Worm (Caenorhabditis elegans) whole organism, L4 larva: Measurements from ENCODE around the gene Y51A2B.8.

Experiments used
- F10B5.3 ChIP-seq: sonication (generic microtip); optimal IDR thresholded peaks from 2 replicates; lab custom pipeline; 2016; ENCODE audit warnings: mild to moderate bottlenecking, missing genetic modification characterization, missing compliant biosample characterization
- F26F4.8 ChIP-seq: fragments of 200-800 bp; sonication (Bioruptor generic); conservative IDR thresholded peaks from 2 replicates; pipeline ENCODE4 v1.3.6; 2022; ENCODE audit warnings: missing genetic modification characterization, missing compliant biosample characterization
- R02D3.7 ChIP-seq: fragments of 150-350 bp; sonication (generic microtip); optimal IDR thresholded peaks from 3 replicates; lab custom pipeline; 2014; ENCODE audit warnings: missing biosample characterization, missing genetic modification characterization
- Y48G9A.11 ChIP-seq: fragments of 200-800 bp; sonication (Bioruptor generic); IDR thresholded peaks from 2 replicates; pipeline ENCODE4 v1.3.6; 2022; ENCODE audit warnings: missing genetic modification reagents, missing genetic modification characterization, missing compliant biosample characterization
- ceh-28 ChIP-seq: fragments of 150-350 bp; optimal IDR thresholded peaks from 2 replicates; lab custom pipeline; 2014; ENCODE audit warnings: missing biosample characterization, missing genetic modification reagents, missing genetic modification characterization
- daf-12 ChIP-seq: fragments of 150-350 bp; optimal IDR thresholded peaks from 2 replicates; lab custom pipeline; 2014; ENCODE audit warnings: missing biosample characterization, missing genetic modification reagents, missing genetic modification characterization
- daf-16 ChIP-seq, 3 experiments: sonication (generic microtip); optimal IDR thresholded peaks; 2 replicates each; lab custom pipeline; 2016 to 2017; ENCODE audit warnings: missing genetic modification characterization in 3 of 3, missing genetic modification reagents in 3 of 3, mild to moderate bottlenecking in 2 of 3, missing compliant biosample characterization in 2 of 3, missing biosample characterization in 1 of 3, moderate library complexity in 1 of 3
- daf-19 ChIP-seq: fragments of 200-800 bp; sonication (Bioruptor generic); conservative IDR thresholded peaks from 2 replicates; pipeline ENCODE4 v1.3.6; 2022; ENCODE audit warnings: missing genetic modification characterization, missing compliant biosample characterization
- daf-8 ChIP-seq: fragments of 200-800 bp; sonication (Bioruptor generic); IDR thresholded peaks from 2 replicates; pipeline ENCODE4 v1.3.6; 2022; ENCODE audit warnings: missing genetic modification characterization, missing compliant biosample characterization
- dmd-6 ChIP-seq: fragments of 200-800 bp; sonication (Bioruptor generic); IDR thresholded peaks from 2 replicates; pipeline ENCODE4 v1.3.6; 2022; ENCODE audit warnings: missing genetic modification reagents, missing genetic modification characterization, missing compliant biosample characterization
- dmd-9 ChIP-seq: fragments of 200-800 bp; sonication (Bioruptor generic); IDR thresholded peaks from 2 replicates; pipeline ENCODE4 v1.3.6; 2022; ENCODE audit warnings: missing genetic modification reagents, missing genetic modification characterization, missing compliant biosample characterization
- dpl-1 ChIP-seq: fragments of 150-350 bp; optimal IDR thresholded peaks from 2 replicates; lab custom pipeline; 2014; ENCODE audit warnings: missing biosample characterization, missing genetic modification reagents, missing genetic modification characterization
- duxl-1 ChIP-seq: sonication (generic microtip); optimal IDR thresholded peaks from 2 replicates; lab custom pipeline; 2016; ENCODE audit warnings: mild to moderate bottlenecking, missing genetic modification characterization, moderate library complexity, missing compliant biosample characterization; ENCODE audit not compliant: poor library complexity
- dve-1 ChIP-seq: sonication (generic microtip); optimal IDR thresholded peaks from 2 replicates; lab custom pipeline; 2017; ENCODE audit warnings: antibody characterized with exemption, mild to moderate bottlenecking, missing genetic modification characterization, missing compliant biosample characterization; ENCODE audit not compliant: insufficient read depth
- egl-43 ChIP-seq: fragments of 200-800 bp; sonication (Bioruptor generic); IDR thresholded peaks from 2 replicates; pipeline ENCODE4 v1.3.6; 2022; ENCODE audit warnings: missing genetic modification reagents, missing genetic modification characterization, missing compliant biosample characterization
- fkh-10 ChIP-seq: fragments of 150-350 bp; optimal IDR thresholded peaks from 2 replicates; lab custom pipeline; 2014; ENCODE audit warnings: missing biosample characterization, missing genetic modification reagents, missing genetic modification characterization
- fos-1 ChIP-seq: fragments of 150-350 bp; optimal IDR thresholded peaks from 2 replicates; lab custom pipeline; 2014; ENCODE audit warnings: missing biosample characterization, missing genetic modification characterization
- hif-1 ChIP-seq, 2 experiments: sonication (generic microtip); optimal IDR thresholded peaks; 2 replicates each; lab custom pipeline; 2016 to 2017; ENCODE audit warnings: missing compliant biosample characterization in 2 of 2, missing genetic modification characterization in 2 of 2, missing genetic modification reagents in 2 of 2, missing genotype in 2 of 2, mild to moderate bottlenecking in 1 of 2
- hlh-30 ChIP-seq: sonication (generic microtip); optimal IDR thresholded peaks from 2 replicates; lab custom pipeline; 2017; ENCODE audit warnings: antibody characterized with exemption, mild to moderate bottlenecking, missing genetic modification characterization, missing compliant biosample characterization; ENCODE audit not compliant: insufficient read depth
- hmg-1.1 ChIP-seq: fragments of 200-800 bp; sonication (Bioruptor generic); IDR thresholded peaks from 2 replicates; pipeline ENCODE4 v1.3.6; 2022; ENCODE audit warnings: missing genetic modification reagents, missing genetic modification characterization, missing compliant biosample characterization
- lin-38 ChIP-seq: fragments of 200-800 bp; sonication (Bioruptor generic); IDR thresholded peaks from 2 replicates; pipeline ENCODE4 v1.3.6; 2022; ENCODE audit warnings: missing genetic modification reagents, missing genetic modification characterization, missing compliant biosample characterization
- mep-1 ChIP-seq: fragments of 150-350 bp; sonication (generic microtip); optimal IDR thresholded peaks from 3 replicates; lab custom pipeline; 2014; ENCODE audit warnings: missing biosample characterization, missing genetic modification characterization
- nhr-25 ChIP-seq: sonication (generic microtip); optimal IDR thresholded peaks from 2 replicates; lab custom pipeline; 2017; ENCODE audit warnings: missing genetic modification characterization, mild to moderate bottlenecking, missing compliant biosample characterization, antibody characterized with exemption, moderate library complexity, borderline replicate concordance; ENCODE audit not compliant: insufficient read depth
- nhr-28 ChIP-seq: fragments of 150-350 bp; optimal IDR thresholded peaks from 2 replicates; lab custom pipeline; 2014; ENCODE audit warnings: missing biosample characterization, missing genetic modification characterization
- nhr-48 ChIP-seq: sonication (generic microtip); optimal IDR thresholded peaks from 2 replicates; lab custom pipeline; 2016; ENCODE audit warnings: mild to moderate bottlenecking, missing genetic modification characterization, missing compliant biosample characterization
- nhr-77 ChIP-seq: fragments of 150-350 bp; optimal IDR thresholded peaks from 2 replicates; lab custom pipeline; 2014; ENCODE audit warnings: missing biosample characterization, missing genetic modification characterization
- php-3 ChIP-seq: fragments of 200-800 bp; sonication (Bioruptor generic); IDR thresholded peaks from 2 replicates; pipeline ENCODE4 v1.3.6; 2022; ENCODE audit warnings: missing genetic modification reagents, missing genetic modification characterization, missing compliant biosample characterization
- pqm-1 ChIP-seq: sonication (generic microtip); optimal IDR thresholded peaks from 2 replicates; lab custom pipeline; 2017; ENCODE audit warnings: missing biosample characterization, missing genetic modification characterization
- set-16 ChIP-seq: fragments of 200-800 bp; sonication (Bioruptor generic); IDR thresholded peaks from 2 replicates; pipeline ENCODE4 v1.3.6; 2022; ENCODE audit warnings: missing genetic modification reagents, missing genetic modification characterization, missing compliant biosample characterization
- skn-1 ChIP-seq: fragments of 150-350 bp; optimal IDR thresholded peaks from 2 replicates; lab custom pipeline; 2014; ENCODE audit warnings: missing biosample characterization, missing genetic modification characterization
- spr-3 ChIP-seq: fragments of 200-800 bp; sonication (Bioruptor generic); optimal IDR thresholded peaks from 2 replicates; lab custom pipeline; 2018; ENCODE audit warnings: mild to moderate bottlenecking, missing genetic modification characterization, missing compliant biosample characterization
- unc-130 ChIP-seq: sonication (generic microtip); optimal IDR thresholded peaks from 2 replicates; lab custom pipeline; 2016; ENCODE audit warnings: missing genetic modification reagents, missing genetic modification characterization, missing compliant biosample characterization
- unc-62 ChIP-seq, 3 experiments: fragments of 150-350 bp in 1 of 3; sonication (generic microtip); optimal IDR thresholded peaks in 2 of 3; peaks in 1 of 3; 1 replicate in 1 of 3; 2 replicates in 2 of 3; lab custom pipeline; 2014 to 2017; ENCODE audit warnings: missing biosample characterization in 3 of 3, missing genetic modification characterization in 3 of 3, missing genetic modification reagents in 3 of 3, missing genotype in 1 of 3
- vab-7 ChIP-seq: fragments of 200-800 bp; sonication (Bioruptor generic); IDR thresholded peaks from 2 replicates; pipeline ENCODE4 v1.3.6; 2022; ENCODE audit warnings: missing genetic modification reagents, missing genetic modification characterization, missing compliant biosample characterization
- zfp-2 ChIP-seq: sonication (generic microtip); optimal IDR thresholded peaks from 2 replicates; lab custom pipeline; 2016; ENCODE audit warnings: mild to moderate bottlenecking, missing genetic modification characterization, missing compliant biosample characterization
- zip-2 ChIP-seq: fragments of 150-350 bp; optimal IDR thresholded peaks from 2 replicates; lab custom pipeline; 2014; ENCODE audit warnings: missing biosample characterization, missing genetic modification characterization
- ztf-11 ChIP-seq: fragments of 150-350 bp; optimal IDR thresholded peaks from 2 replicates; lab custom pipeline; 2014; ENCODE audit warnings: missing biosample characterization, missing genetic modification characterization

The Y51A2B.8 gene

ce11 chrV:18371028-18371427 lies 7.9 kb upstream of the Y51A2B.8 start:
- no peak for TF ChIP-seq daf-16 (GFP tag; optimal IDR thresholded peaks at IDR 0.05; lab: Kevin White, UChicago)
- TF ChIP-seq daf-16 (tag; optimal IDR thresholded peaks at IDR 0.05; lab: Kevin White, UChicago): peak; percentile 35
- TF ChIP-seq dmd-9 (GFP tag; lab: Robert Waterston, UW): no peak
- TF ChIP-seq lin-38 (GFP tag; lab: Robert Waterston, UW): 0 out of 2 replicates have a peak, but pooled peaks have one; percentile 6

ce11 chrV:18371579-18371978 lies 7.3 kb upstream of the Y51A2B.8 start, which contains the start of gene C08E8.4:
C08E8.4 (plus strand) TSS chrV:18371846.
- peak; percentile 6 for TF ChIP-seq nhr-77
- TF ChIP-seq dpl-1 (GFP tag; lab: Kevin White, UChicago): no peak
- no peak for TF ChIP-seq duxl-1 (tag; lab: Kevin White, UChicago)
- peak; percentile 72 for TF ChIP-seq dve-1 (tag; lab: Kevin White, UChicago)
- TF ChIP-seq php-3 (GFP tag; lab: Robert Waterston, UW): peak; percentile 64; the same call in 1 of the 2 replicates
- TF ChIP-seq hlh-30 (tag; lab: Kevin White, UChicago): peak; percentile 35
- peak; percentile 61 for TF ChIP-seq pqm-1 (tag; lab: Kevin White, UChicago)
- TF ChIP-seq skn-1: no peak
- peak; percentile 10 for TF ChIP-seq mep-1
- no peak for TF ChIP-seq daf-16 (GFP tag; optimal IDR thresholded peaks at IDR 0.05; lab: Kevin White, UChicago)
- peak; percentile 100 for TF ChIP-seq daf-16 (tag; optimal IDR thresholded peaks at IDR 0.05; lab: Kevin White, UChicago)
- no peak for TF ChIP-seq ztf-11
- TF ChIP-seq unc-62 (GFP tag; optimal IDR thresholded peaks at IDR 0.05 in 1 of 2; lab: Kevin White, UChicago): no peak
- no peak for TF ChIP-seq unc-62 (tag; optimal IDR thresholded peaks at IDR 0.05; lab: Kevin White, UChicago)
- TF ChIP-seq spr-3 (GFP tag; lab: Kevin White, UChicago): no peak
- no peak for TF ChIP-seq fos-1 (tag; lab: Kevin White, UChicago)
- no peak for TF ChIP-seq R02D3.7
- TF ChIP-seq daf-12 (tag; lab: Kevin White, UChicago): no peak
- no peak for TF ChIP-seq nhr-25
- TF ChIP-seq fkh-10: no peak
- TF ChIP-seq daf-19 (GFP tag; lab: Robert Waterston, UW): no peak
- peak; percentile 29 for TF ChIP-seq nhr-28 (tag; lab: Kevin White, UChicago)
- TF ChIP-seq, all 104 proteins: peak for 8

DNA sequence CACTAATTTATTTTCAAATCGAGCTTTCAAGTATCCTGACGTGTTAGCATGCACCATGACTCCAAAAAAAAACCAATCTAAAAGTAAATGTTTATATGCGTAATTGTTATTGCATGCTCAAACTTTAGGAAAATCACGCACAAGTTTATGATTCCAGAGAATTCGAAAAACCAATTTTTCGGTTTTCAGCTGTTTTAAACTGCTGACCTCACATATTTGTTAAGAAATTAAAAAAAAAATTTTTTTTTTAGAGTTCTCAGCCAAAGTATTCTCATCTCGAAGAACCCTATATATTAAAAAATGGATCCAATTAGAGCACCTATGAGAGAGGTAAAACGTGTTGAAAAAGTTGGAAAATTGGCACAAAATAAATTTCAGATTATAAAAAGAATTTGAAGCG lies 4.7 kb upstream of the Y51A2B.8 start, which contains the start of gene Y51A2B.2:
Gene Y51A2B.2 (plus strand): TSS at position 301 of the 400 bp plus-strand sequence.
- no peak for TF ChIP-seq hmg-1.1 (GFP tag; lab: Robert Waterston, UW)
- TF ChIP-seq nhr-48 (tag; lab: Kevin White, UChicago): no peak
- no peak for TF ChIP-seq vab-7 (GFP tag; lab: Robert Waterston, UW)
- TF ChIP-seq unc-130 (GFP tag; lab: Kevin White, UChicago): no peak
- TF ChIP-seq Y48G9A.11 (GFP tag; lab: Robert Waterston, UW): no peak
- no peak for TF ChIP-seq daf-12 (tag; lab: Kevin White, UChicago)
- no peak for TF ChIP-seq zfp-2 (tag; lab: Kevin White, UChicago)
- no peak for TF ChIP-seq hif-1 (tag; optimal IDR thresholded peaks at IDR 0.05; lab: Kevin White, UChicago)
- TF ChIP-seq dmd-6 (GFP tag; lab: Robert Waterston, UW): no peak
- no peak for TF ChIP-seq set-16 (GFP tag; lab: Robert Waterston, UW)
- TF ChIP-seq F26F4.8: no peak
- TF ChIP-seq skn-1: no peak
- TF ChIP-seq daf-16 (GFP tag; optimal IDR thresholded peaks at IDR 0.05; lab: Kevin White, UChicago): no peak
- TF ChIP-seq daf-16 (tag; optimal IDR thresholded peaks at IDR 0.05; lab: Kevin White, UChicago): no peak
- no peak for TF ChIP-seq daf-8
- no peak for TF ChIP-seq egl-43 (GFP tag; lab: Robert Waterston, UW)

- TF ChIP-seq F10B5.3 (tag; lab: Kevin White, UChicago) (no peak), ceh-28 (tag; lab: Kevin White, UChicago) (peak; percentile 78), nhr-25 (no peak), unc-130 (GFP tag; lab: Kevin White, UChicago) (no peak), lin-38 (GFP tag; lab: Robert Waterston, UW) (no peak), spr-3 (GFP tag; lab: Kevin White, UChicago) (no peak), zip-2 (tag; lab: Kevin White, UChicago) (no peak)
Measured at ce11 chrV:18375551-18375950, 3.4 kb upstream of the Y51A2B.8 start.
